Fruit fly (Drosophila melanogaster): ENCODE measurements around the gene nAChRbeta3.

Gene nAChRbeta3

dm6 chr2L:552432-552929 is 7.6 kb downstream of the nAChRbeta3 start, which contains the start of gene Ets21C (continued):
- no peak for TF ChIP-seq disco-r (GFP tag; optimal IDR thresholded peaks at IDR 0.05)
- peak; percentile 25 for TF ChIP-seq Jarid2 (GFP tag; optimal IDR thresholded peaks at IDR 0.05)
- no peak for TF ChIP-seq cato (GFP tag; optimal IDR thresholded peaks at IDR 0.05; ENCODE audit: borderline replicate concordance)
- TF ChIP-seq CG34422 (GFP tag; IDR thresholded peaks at IDR 0.05), result peak; percentile 45; the same call in 1 of the 3 replicates
- no peak for TF ChIP-seq aop (GFP tag; IDR thresholded peaks at IDR 0.05)
- peak; percentile 28 for TF ChIP-seq Meics (GFP tag; optimal IDR thresholded peaks at IDR 0.05)
- no peak for TF ChIP-seq CG5180 (GFP tag; optimal IDR thresholded peaks at IDR 0.05)
- TF ChIP-seq CHES-1-like (GFP tag; optimal IDR thresholded peaks at IDR 0.05), result no peak
- no peak for TF ChIP-seq slou (GFP tag; optimal IDR thresholded peaks at IDR 0.05)
- peak; percentile 98 for TF ChIP-seq kay (GFP tag; optimal IDR thresholded peaks at IDR 0.05)
- TF ChIP-seq NFAT (GFP tag; IDR thresholded peaks at IDR 0.05), result 0 out of 2 replicates have a peak, but pooled peaks have one; percentile 7
- TF ChIP-seq crc (GFP tag; optimal IDR thresholded peaks at IDR 0.05), result no peak
- peak; percentile 22; the same call in 1 of the 2 replicates for TF ChIP-seq Ada2b (GFP tag; IDR thresholded peaks at IDR 0.05)
- peak; percentile 92 for TF ChIP-seq CG18262 (tag; optimal IDR thresholded peaks at IDR 0.05)
- TF ChIP-seq oc (tag; optimal IDR thresholded peaks at IDR 0.05), result peak; percentile 22
- peak; percentile 83 for TF ChIP-seq sd (tag; optimal IDR thresholded peaks at IDR 0.05)
- TF ChIP-seq her (GFP tag; optimal IDR thresholded peaks at IDR 0.05), result peak; percentile 38
- 0 out of 2 replicates have a peak, but pooled peaks have one; percentile 25 for TF ChIP-seq sna (GFP tag; IDR thresholded peaks at IDR 0.05; ENCODE audit: partially characterized antibody)
- peak; percentile 12 for TF ChIP-seq CG6813 (GFP tag; optimal IDR thresholded peaks at IDR 0.05)
- peak; percentile 16 for TF ChIP-seq org-1 (GFP tag; optimal IDR thresholded peaks at IDR 0.05)
- 0 out of 4 replicates have a peak, but pooled peaks have one; percentile 42 for TF ChIP-seq Dll (GFP tag; IDR thresholded peaks at IDR 0.05; ENCODE audit: partially characterized antibody)
- TF ChIP-seq CG1647 (GFP tag; optimal IDR thresholded peaks at IDR 0.05), result no peak
- no peak for TF ChIP-seq Max (GFP tag; optimal IDR thresholded peaks at IDR 0.05)
- no peak for TF ChIP-seq NC2β (GFP tag; optimal IDR thresholded peaks at IDR 0.05)
- peak; percentile 36 for TF ChIP-seq kni (GFP tag; optimal IDR thresholded peaks at IDR 0.05)
- TF ChIP-seq sens (GFP tag), result peak; percentile 69
- peak; percentile 5 for TF ChIP-seq grau (tag; optimal IDR thresholded peaks at IDR 0.05)
- peak; percentile 23 for TF ChIP-seq CG13296 (GFP tag; optimal IDR thresholded peaks at IDR 0.05)

dm6 chr2L:559311-559710 is 14.4 kb downstream of the nAChRbeta3 start, which contains the start of gene Tspo:
Gene Tspo, plus strand, starts transcription at chr2L:559612.
- peak; percentile 19; the same call in 1 of the 2 replicates for TF ChIP-seq Dref (GFP tag; IDR thresholded peaks at IDR 0.05)
- peak; percentile 29; the same call in 1 of the 2 replicates for TF ChIP-seq sens-2 (GFP tag; IDR thresholded peaks at IDR 0.05)
- peak; percentile 81; the same call in 1 of the 4 replicates for TF ChIP-seq chinmo (GFP tag; IDR thresholded peaks at IDR 0.05; ENCODE audit: partially characterized antibody)
- no peak for TF ChIP-seq CG31388 (GFP tag; optimal IDR thresholded peaks at IDR 0.05)
- TF ChIP-seq CG34422 (GFP tag; IDR thresholded peaks at IDR 0.05), result peak; percentile 13; the same call in 1 of the 3 replicates
- peak; percentile 2 for TF ChIP-seq Sry-δ (GFP tag; optimal IDR thresholded peaks at IDR 0.05)
- TF ChIP-seq nom (GFP tag; optimal IDR thresholded peaks at IDR 0.05), result peak; percentile 52
- peak; percentile 35 for TF ChIP-seq CG8478 (optimal IDR thresholded peaks at IDR 0.05)
- TF ChIP-seq zen (tag; optimal IDR thresholded peaks at IDR 0.05), result no peak
- TF ChIP-seq CG1647 (GFP tag; optimal IDR thresholded peaks at IDR 0.05), result no peak
- peak; percentile 28 for TF ChIP-seq grau (tag; optimal IDR thresholded peaks at IDR 0.05)
- TF ChIP-seq CG7357 (GFP tag; IDR thresholded peaks at IDR 0.05), result no peak
- no peak for TF ChIP-seq Adf1 (GFP tag; IDR thresholded peaks at IDR 0.05)
- TF ChIP-seq CG15514 (GFP tag; optimal IDR thresholded peaks at IDR 0.05), result peak; percentile 9
- TF ChIP-seq CG10147 (GFP tag; optimal IDR thresholded peaks at IDR 0.05), result peak; percentile 14
- TF ChIP-seq CG8388 (GFP tag; optimal IDR thresholded peaks at IDR 0.05), result peak; percentile 45
- peak; percentile 11 for TF ChIP-seq CG2116 (GFP tag; optimal IDR thresholded peaks at IDR 0.05)
- no peak for TF ChIP-seq sima (GFP tag; optimal IDR thresholded peaks at IDR 0.05)
- TF ChIP-seq Sry-β (GFP tag; optimal IDR thresholded peaks at IDR 0.05), result peak; percentile 91
- peak; percentile 66 for TF ChIP-seq MBD-R2 (GFP tag; IDR thresholded peaks at IDR 0.05)
- no peak for TF ChIP-seq PHDP (tag; optimal IDR thresholded peaks at IDR 0.05)
- TF ChIP-seq CG6254 (GFP tag; optimal IDR thresholded peaks at IDR 0.05), result peak; percentile 86
- TF ChIP-seq CG8290 (GFP tag; optimal IDR thresholded peaks at IDR 0.05), result no peak
- TF ChIP-seq CG8290 (tag; optimal IDR thresholded peaks at IDR 0.05), result peak in 1 of 2 experiments; percentile 43
- 0 out of 2 replicates have a peak, but pooled peaks have one; percentile 31 for TF ChIP-seq CG7372 (GFP tag; IDR thresholded peaks at IDR 0.05)

All from whole organism, embryonic.